Fruit fly (Drosophila melanogaster) whole organism, pupa: ENCODE data around the gene CG44837.

Experiments used
- CG10348 ChIP-seq: fragments of 200-800 bp; sonication (Bioruptor generic); IDR thresholded peaks from 2 replicates; pipeline ENCODE4 v1.3.6; 2022; ENCODE audit warnings: missing biosample characterization, missing genetic modification characterization
- CG12605 ChIP-seq: fragments of 200-800 bp; sonication (Bioruptor generic); IDR thresholded peaks from 2 replicates; pipeline ENCODE4 v1.3.6; 2022; ENCODE audit warnings: missing biosample characterization, missing genetic modification characterization
- CG13204 ChIP-seq: fragments of 200-800 bp; sonication (Bioruptor generic); optimal IDR thresholded peaks from 2 replicates; lab custom pipeline; 2018; ENCODE audit warnings: missing biosample characterization, mild to moderate bottlenecking, missing genetic modification characterization, moderate library complexity
- CG14655 ChIP-seq: fragments of 200-800 bp; sonication (Bioruptor generic); optimal IDR thresholded peaks from 3 replicates; lab custom pipeline; 2017; ENCODE audit warnings: mild to moderate bottlenecking, missing biosample characterization, missing genetic modification reagents, missing genetic modification characterization
- CG15710 ChIP-seq: fragments of 200-800 bp; sonication (Bioruptor generic); optimal IDR thresholded peaks from 2 replicates; lab custom pipeline; 2018; ENCODE audit warnings: missing biosample characterization, mild to moderate bottlenecking, missing genetic modification characterization, moderate library complexity
- CG17806 ChIP-seq: fragments of 200-800 bp; sonication (Bioruptor generic); optimal IDR thresholded peaks from 2 replicates; lab custom pipeline; 2018; ENCODE audit warnings: missing biosample characterization, mild to moderate bottlenecking, missing genetic modification characterization, moderate library complexity
- CG32121 ChIP-seq: fragments of 200-800 bp; sonication (Bioruptor generic); IDR thresholded peaks from 2 replicates; pipeline ENCODE4 v1.3.6; 2022; ENCODE audit warnings: missing biosample characterization, missing genetic modification characterization
- CG34367 ChIP-seq: fragments of 200-800 bp; sonication (Bioruptor generic); optimal IDR thresholded peaks from 2 replicates; lab custom pipeline; 2018; ENCODE audit warnings: missing biosample characterization, mild to moderate bottlenecking, missing genetic modification characterization
- CG4496 ChIP-seq: fragments of 200-800 bp; sonication (Bioruptor generic); IDR thresholded peaks from 3 replicates; pipeline ENCODE4 v1.3.6; 2022; ENCODE audit warnings: missing biosample characterization, missing genetic modification characterization
- CG8159 ChIP-seq: fragments of 200-800 bp; sonication (Bioruptor generic); optimal IDR thresholded peaks from 3 replicates; lab custom pipeline; 2018; ENCODE audit warnings: missing biosample characterization, mild to moderate bottlenecking, missing genetic modification characterization, moderate library complexity
- CG8301 ChIP-seq: fragments of 200-800 bp; sonication (Bioruptor generic); optimal IDR thresholded peaks from 2 replicates; lab custom pipeline; 2018; ENCODE audit warnings: missing biosample characterization, mild to moderate bottlenecking, missing genetic modification characterization
- CG9948 ChIP-seq: fragments of 200-800 bp; sonication (Bioruptor generic); optimal IDR thresholded peaks from 2 replicates; lab custom pipeline; 2018; ENCODE audit warnings: missing biosample characterization, mild to moderate bottlenecking, missing genetic modification characterization, moderate library complexity
- D1 ChIP-seq: fragments of 200-800 bp; sonication (Bioruptor generic); optimal IDR thresholded peaks from 2 replicates; lab custom pipeline; 2018; ENCODE audit warnings: missing biosample characterization, mild to moderate bottlenecking, missing genetic modification characterization, moderate library complexity
- EcR ChIP-seq: fragments of 200-800 bp; sonication (Bioruptor generic); optimal IDR thresholded peaks from 3 replicates; lab custom pipeline; 2019; ENCODE audit warnings: missing biosample characterization, missing genetic modification characterization, mild to moderate bottlenecking, moderate library complexity, missing genetic modification reagents
- Ets98B ChIP-seq: fragments of 200-800 bp; sonication (Bioruptor generic); IDR thresholded peaks from 2 replicates; pipeline ENCODE4 v1.3.6; 2022; ENCODE audit warnings: missing biosample characterization, missing genetic modification characterization
- Pif1A ChIP-seq: fragments of 200-800 bp; sonication (Bioruptor generic); optimal IDR thresholded peaks from 3 replicates; lab custom pipeline; 2016; ENCODE audit warnings: missing biosample characterization, missing genetic modification characterization
- Pif1B ChIP-seq: fragments of 200-800 bp; sonication (Bioruptor generic); optimal IDR thresholded peaks from 3 replicates; lab custom pipeline; 2016; ENCODE audit warnings: missing biosample characterization, missing genetic modification characterization
- Snoo ChIP-seq: fragments of 200-800 bp; sonication (Bioruptor generic); optimal IDR thresholded peaks from 3 replicates; lab custom pipeline; 2017; ENCODE audit warnings: missing biosample characterization, mild to moderate bottlenecking, missing genetic modification characterization, inconsistent platforms
- fd96Ca ChIP-seq: fragments of 200-800 bp; sonication (Bioruptor generic); IDR thresholded peaks from 3 replicates; pipeline ENCODE4 v1.3.6; 2022; ENCODE audit warnings: missing biosample characterization, missing genetic modification characterization
- gl ChIP-seq: fragments of 200-800 bp; sonication (Bioruptor generic); optimal IDR thresholded peaks from 2 replicates; lab custom pipeline; 2018; ENCODE audit warnings: missing biosample characterization, mild to moderate bottlenecking, missing genetic modification characterization

The CG44837 gene

DNA sequence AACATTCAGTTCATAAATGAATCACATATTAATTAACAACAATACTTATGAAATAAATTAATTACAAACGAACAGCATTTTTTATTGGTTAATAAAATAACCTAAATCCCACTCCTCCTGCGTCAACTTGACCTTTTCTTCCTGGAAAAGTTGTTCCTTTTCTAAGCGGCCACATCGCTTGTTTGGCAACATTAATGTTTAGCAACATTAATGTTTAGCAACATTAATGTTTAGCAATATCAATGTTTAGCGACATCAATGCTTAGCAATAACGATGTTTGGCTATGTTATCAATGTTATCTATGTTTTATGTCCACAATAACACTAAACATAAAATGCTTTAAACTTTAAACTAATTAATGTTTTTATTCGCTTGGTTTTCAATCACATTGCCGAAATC lies 122.0 kb downstream of the CG44837 start:
- TF ChIP-seq Pif1B (GFP tag; lab: Kevin White, UChicago), result no peak

DNA sequence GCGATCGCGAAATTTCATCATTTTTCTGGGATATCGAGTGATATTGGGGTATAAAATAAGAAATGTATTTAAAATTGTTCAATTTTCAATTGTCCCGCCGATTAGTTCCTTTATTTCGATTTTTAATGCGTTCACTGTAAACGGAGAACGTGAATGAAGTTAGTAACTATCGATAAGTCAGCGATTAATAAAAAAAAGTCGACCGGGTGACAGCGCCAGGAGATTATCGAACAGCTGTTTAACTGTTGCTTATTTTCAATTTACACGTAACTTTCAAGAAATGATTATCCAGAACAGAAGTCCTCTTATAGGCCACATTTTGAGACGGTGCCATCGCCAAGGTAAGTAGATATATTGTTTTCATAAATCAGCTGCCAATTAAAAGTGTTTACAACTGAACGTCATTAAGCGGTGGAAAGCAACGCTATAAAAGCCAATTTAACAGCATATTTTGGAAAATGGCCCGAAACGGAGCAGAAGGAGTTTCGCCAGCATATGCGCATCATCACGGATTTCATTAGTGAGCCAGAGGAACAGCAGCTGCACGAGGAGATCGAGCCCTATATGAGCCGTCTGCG lies 123.4 kb downstream of the CG44837 start, which contains the start of gene CG14130:
TSS of gene CG14130 (plus strand) at position 225 of the 578 bp plus-strand sequence.
- TF ChIP-seq Pif1A (GFP tag; lab: Kevin White, UChicago) (no peak), CG32121 (GFP tag; lab: Robert Waterston, UW) (no peak), CG17806 (no peak), D1 (no peak), Ets98B (GFP tag; lab: Robert Waterston, UW) (no peak), CG4496 (no peak), CG34367 (no peak), gl (tag; lab: Kevin White, UChicago) (no peak), CG8301 (no peak), Pif1B (GFP tag; lab: Kevin White, UChicago) (no peak), CG8159 (tag; lab: Kevin White, UChicago) (no peak), EcR (GFP tag; lab: Kevin White, UChicago) (no peak), fd96Ca (no peak)
- TF ChIP-seq, all 21 proteins: peak for 0

DNA sequence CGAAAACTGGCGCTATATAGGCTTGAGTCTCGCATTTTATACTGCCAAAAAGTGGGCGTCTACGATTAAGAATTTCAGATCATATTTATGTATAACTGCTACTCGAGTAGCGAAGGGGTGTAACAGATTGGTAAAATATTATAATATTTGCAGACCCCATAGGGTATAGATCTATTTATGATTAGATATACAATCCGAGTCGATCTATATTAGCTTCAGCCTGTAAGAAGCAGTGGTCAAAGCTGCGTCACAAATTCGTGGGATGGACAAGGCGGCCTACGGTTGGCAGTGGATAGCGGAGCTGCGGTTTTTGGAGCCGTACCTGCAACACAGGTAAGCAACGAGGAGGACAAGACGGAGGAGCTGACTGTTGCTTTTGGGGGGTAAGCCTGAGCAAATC lies 124.0 kb downstream of the CG44837 start, which contains the start of gene Cubn2:
TSS of gene Cubn2 (minus strand) at position 101 of the 400 bp plus-strand sequence.
- no peak for TF ChIP-seq CG13204 (GFP tag; lab: Kevin White, UChicago)

DNA sequence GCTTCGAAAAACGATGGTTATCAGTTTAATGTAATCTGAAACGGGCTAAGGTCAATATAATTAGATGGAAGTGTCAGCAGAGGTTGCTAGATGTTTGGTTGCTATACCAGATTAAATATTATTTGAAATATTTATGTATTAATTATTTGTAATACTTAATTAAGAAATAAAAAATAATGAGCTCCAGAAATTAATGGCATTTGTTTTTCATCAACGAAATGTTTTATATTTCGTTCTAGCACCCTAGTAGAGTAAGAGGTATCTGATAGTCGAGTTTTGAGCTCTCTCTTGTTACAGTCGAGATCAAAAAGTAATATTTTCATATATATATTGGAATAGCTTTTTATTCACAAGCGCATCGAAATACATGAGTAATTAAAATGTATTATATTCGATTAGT lies 137.1 kb downstream of the CG44837 start:
- no peak for TF ChIP-seq CG12605 (GFP tag; lab: Robert Waterston, UW)
- no peak for TF ChIP-seq gl (tag; lab: Kevin White, UChicago)
- TF ChIP-seq fd96Ca, result no peak
- no peak for TF ChIP-seq Snoo (tag; lab: Kevin White, UChicago)
- TF ChIP-seq Pif1B (GFP tag; lab: Kevin White, UChicago), result no peak
- TF ChIP-seq Pif1A (GFP tag; lab: Kevin White, UChicago), result no peak
- TF ChIP-seq CG13204 (GFP tag; lab: Kevin White, UChicago), result no peak
- no peak for TF ChIP-seq CG10348 (GFP tag; lab: Robert Waterston, UW)
- TF ChIP-seq CG34367, result no peak
- no peak for TF ChIP-seq EcR (GFP tag; lab: Kevin White, UChicago)
- no peak for TF ChIP-seq CG14655 (GFP tag; lab: Kevin White, UChicago)
- no peak for TF ChIP-seq Ets98B (GFP tag; lab: Robert Waterston, UW)
- no peak for TF ChIP-seq D1
- TF ChIP-seq CG9948 (tag; lab: Kevin White, UChicago), result no peak
- TF ChIP-seq CG15710 (tag; lab: Kevin White, UChicago), result no peak

DNA sequence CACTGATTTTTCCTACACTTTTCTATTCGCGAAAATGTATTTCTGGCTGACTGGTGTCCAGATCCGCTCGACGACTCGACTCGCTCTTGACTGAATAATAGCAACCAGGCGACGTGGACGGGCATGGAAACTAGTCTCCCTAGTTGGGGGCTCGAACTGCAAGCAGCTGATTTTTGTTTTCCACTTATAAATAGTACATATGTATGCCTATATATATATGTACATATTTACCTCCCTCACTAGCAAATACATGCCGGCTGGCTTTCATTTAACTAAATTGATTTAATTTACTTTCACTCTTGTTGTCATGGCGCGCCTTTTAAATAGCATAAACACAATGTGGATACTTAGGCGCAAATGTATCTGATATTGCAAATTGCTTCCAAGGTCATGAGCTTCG lies 137.9 kb downstream of the CG44837 start, which contains the start of gene Gcat:
TSS of gene Gcat (minus strand) at position 101 of the 400 bp plus-strand sequence.
- TF ChIP-seq CG8301, result no peak
- TF ChIP-seq CG4496, result no peak
- no peak for TF ChIP-seq Pif1B (GFP tag; lab: Kevin White, UChicago)
- TF ChIP-seq CG32121 (GFP tag; lab: Robert Waterston, UW), result no peak
- no peak for TF ChIP-seq CG13204 (GFP tag; lab: Kevin White, UChicago)
- TF ChIP-seq CG12605 (GFP tag; lab: Robert Waterston, UW), result no peak
- TF ChIP-seq D1, result no peak
- TF ChIP-seq gl (tag; lab: Kevin White, UChicago), result no peak
- no peak for TF ChIP-seq CG9948 (tag; lab: Kevin White, UChicago)
- TF ChIP-seq Ets98B (GFP tag; lab: Robert Waterston, UW), result no peak
